Worm (Caenorhabditis elegans) whole organism, young adult: ENCODE results near the gene srxa-14.

Experiments
- ama-1 ChIP-seq, 3 experiments: fragments of 150-350 bp in 1 of 3; sonication (generic microtip) in 2 of 3; optimal IDR thresholded peaks; 2 replicates each; lab custom pipeline; 2014 to 2018; ENCODE audit warnings: missing biosample characterization in 2 of 3, missing genetic modification characterization in 2 of 3, missing genetic modification reagents in 2 of 3
- bed-1 ChIP-seq: fragments of 200-800 bp; sonication (Bioruptor generic); IDR thresholded peaks from 2 replicates; pipeline ENCODE4 v1.3.6; 2022; ENCODE audit warnings: missing genetic modification reagents, missing genetic modification characterization, missing compliant biosample characterization
- dox-1 ChIP-seq: fragments of 200-800 bp; sonication (Bioruptor generic); IDR thresholded peaks from 2 replicates; pipeline ENCODE4 v1.3.6; 2022; ENCODE audit warnings: missing genetic modification reagents, missing genetic modification characterization, missing compliant biosample characterization
- egl-18 ChIP-seq: fragments of 200-800 bp; sonication (Bioruptor generic); IDR thresholded peaks from 2 replicates; pipeline ENCODE4 v1.3.6; 2022; ENCODE audit warnings: missing genetic modification reagents, missing genetic modification characterization, missing compliant biosample characterization
- him-1 ChIP-seq: sonication (generic microtip); optimal IDR thresholded peaks from 2 replicates; lab custom pipeline; 2016; ENCODE audit warnings: missing genotype, missing genetic modification reagents, missing genetic modification characterization, missing compliant biosample characterization
- hrde-1 ChIP-seq: sonication (generic microtip); optimal IDR thresholded peaks from 2 replicates; lab custom pipeline; 2016; ENCODE audit warnings: missing genetic modification characterization, mild to moderate bottlenecking, missing compliant biosample characterization, moderate library complexity, missing genotype, missing genetic modification reagents, borderline replicate concordance
- sea-2 ChIP-seq: fragments of 200-800 bp; sonication (Bioruptor generic); IDR thresholded peaks from 2 replicates; pipeline ENCODE4 v1.3.6; 2022; ENCODE audit warnings: missing genetic modification characterization, missing compliant biosample characterization
- unc-130 ChIP-seq: sonication (generic microtip); optimal IDR thresholded peaks from 2 replicates; lab custom pipeline; 2016; ENCODE audit warnings: missing genetic modification reagents, missing genetic modification characterization, missing compliant biosample characterization
- zfh-2 ChIP-seq: fragments of 200-800 bp; sonication (Bioruptor generic); conservative IDR thresholded peaks from 2 replicates; pipeline ENCODE4 v1.3.6; 2022; ENCODE audit warnings: missing genetic modification reagents, missing genetic modification characterization, missing compliant biosample characterization

DNA sequence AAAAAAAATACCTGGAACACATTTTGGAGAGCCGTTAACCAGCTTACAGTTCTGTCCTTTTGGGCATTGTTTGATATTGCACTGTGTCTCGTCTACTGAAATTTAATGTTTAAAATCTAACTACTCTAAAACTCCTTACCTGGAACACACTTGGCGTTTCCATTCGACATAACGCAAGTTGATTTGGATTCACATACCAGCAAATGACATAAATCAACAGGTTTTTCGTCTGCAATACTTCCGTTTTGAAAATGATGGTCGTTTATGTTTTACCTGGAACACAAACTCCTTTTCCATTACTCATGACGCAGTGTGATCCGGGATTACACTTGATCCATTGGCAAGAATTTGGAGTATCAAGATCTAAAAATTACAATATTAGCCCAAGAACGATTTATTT, 14.1 kb upstream of the srxa-14 start:
- TF ChIP-seq unc-130 (no peak), bed-1 (GFP tag; lab: Robert Waterston, UW) (no peak), egl-18 (GFP tag; lab: Robert Waterston, UW) (no peak), him-1 (tag; lab: Kevin White, UChicago) (no peak), sea-2 (no peak), ama-1 (optimal IDR thresholded peaks at IDR 0.05; lab: Kevin White, UChicago) (no peak), ama-1 (GFP tag; optimal IDR thresholded peaks at IDR 0.05; lab: Kevin White, UChicago) (no peak), hrde-1 (tag; lab: Kevin White, UChicago) (no peak), zfh-2 (GFP tag; lab: Robert Waterston, UW) (no peak), dox-1 (GFP tag; lab: Robert Waterston, UW) (no peak)
